Worm (Caenorhabditis elegans) whole organism, early embryonic: ENCODE data around the gene T24C4.10.

Experiments
- B0310.2 ChIP-seq: sonication (generic microtip); optimal IDR thresholded peaks from 2 replicates; lab custom pipeline; 2016; ENCODE audit warnings: mild to moderate bottlenecking, missing genetic modification characterization, missing compliant biosample characterization
- F13C5.2 ChIP-seq: sonication (generic microtip); optimal IDR thresholded peaks from 2 replicates; lab custom pipeline; 2017; ENCODE audit warnings: mild to moderate bottlenecking, missing genetic modification characterization, inconsistent platforms, missing compliant biosample characterization
- aly-1 ChIP-seq: sonication (generic microtip); optimal IDR thresholded peaks from 2 replicates; lab custom pipeline; 2016; ENCODE audit warnings: missing genetic modification characterization, missing compliant biosample characterization
- ama-1 ChIP-seq: fragments of 150-350 bp; optimal IDR thresholded peaks from 2 replicates; lab custom pipeline; 2014
- ceh-13 ChIP-seq: fragments of 200-800 bp; sonication (Bioruptor generic); optimal IDR thresholded peaks from 2 replicates; lab custom pipeline; 2018; ENCODE audit warnings: mild to moderate bottlenecking, missing genetic modification characterization, missing compliant biosample characterization
- ceh-36 ChIP-seq: sonication (generic microtip); optimal IDR thresholded peaks from 2 replicates; lab custom pipeline; 2016; ENCODE audit warnings: missing genetic modification characterization, inconsistent platforms, missing compliant biosample characterization
- ets-7 ChIP-seq: sonication (generic microtip); optimal IDR thresholded peaks from 2 replicates; lab custom pipeline; 2016; ENCODE audit warnings: missing genotype, missing genetic modification characterization, missing compliant biosample characterization
- flt-1 ChIP-seq: fragments of 200-800 bp; sonication (Bioruptor generic); IDR thresholded peaks from 2 replicates; pipeline ENCODE4 v1.3.6; 2022; ENCODE audit warnings: missing genetic modification characterization, missing compliant biosample characterization
- hmbx-1 ChIP-seq: sonication (generic microtip); optimal IDR thresholded peaks from 2 replicates; lab custom pipeline; 2016; ENCODE audit warnings: mild to moderate bottlenecking, missing genetic modification characterization, missing compliant biosample characterization
- hmg-4 ChIP-seq: fragments of 200-800 bp; sonication (Bioruptor generic); optimal IDR thresholded peaks from 2 replicates; lab custom pipeline; 2018; ENCODE audit warnings: mild to moderate bottlenecking, missing genetic modification characterization, missing compliant biosample characterization
- hnd-1 ChIP-seq: sonication (generic microtip); optimal IDR thresholded peaks from 2 replicates; lab custom pipeline; 2016; ENCODE audit warnings: missing genetic modification characterization, missing compliant biosample characterization
- pes-1 ChIP-seq: fragments of 200-800 bp; sonication (Bioruptor generic); IDR thresholded peaks from 2 replicates; pipeline ENCODE4 v1.3.6; 2022; ENCODE audit warnings: missing genetic modification reagents, missing genetic modification characterization, missing compliant biosample characterization
- scrt-1 ChIP-seq: fragments of 200-800 bp; sonication (Bioruptor generic); IDR thresholded peaks from 2 replicates; pipeline ENCODE4 v1.3.6; 2022; ENCODE audit warnings: missing genetic modification characterization, missing compliant biosample characterization
- sea-1 ChIP-seq: fragments of 200-800 bp; sonication (Bioruptor generic); conservative IDR thresholded peaks from 2 replicates; pipeline ENCODE4 v1.3.6; 2022; ENCODE audit warnings: missing genetic modification characterization, missing compliant biosample characterization
- tbx-11 ChIP-seq: fragments of 200-800 bp; sonication (Bioruptor generic); IDR thresholded peaks from 2 replicates; pipeline ENCODE4 v1.3.6; 2022; ENCODE audit warnings: missing genetic modification characterization, missing compliant biosample characterization
- tbx-37 ChIP-seq: fragments of 200-800 bp; sonication (Bioruptor generic); conservative IDR thresholded peaks from 2 replicates; pipeline ENCODE4 v1.3.6; 2022; ENCODE audit warnings: missing genetic modification reagents, missing genetic modification characterization, missing compliant biosample characterization
- tra-4 ChIP-seq: sonication (generic microtip); optimal IDR thresholded peaks from 2 replicates; lab custom pipeline; 2017; ENCODE audit warnings: missing genetic modification characterization, missing compliant biosample characterization

Gene T24C4.10

DNA sequence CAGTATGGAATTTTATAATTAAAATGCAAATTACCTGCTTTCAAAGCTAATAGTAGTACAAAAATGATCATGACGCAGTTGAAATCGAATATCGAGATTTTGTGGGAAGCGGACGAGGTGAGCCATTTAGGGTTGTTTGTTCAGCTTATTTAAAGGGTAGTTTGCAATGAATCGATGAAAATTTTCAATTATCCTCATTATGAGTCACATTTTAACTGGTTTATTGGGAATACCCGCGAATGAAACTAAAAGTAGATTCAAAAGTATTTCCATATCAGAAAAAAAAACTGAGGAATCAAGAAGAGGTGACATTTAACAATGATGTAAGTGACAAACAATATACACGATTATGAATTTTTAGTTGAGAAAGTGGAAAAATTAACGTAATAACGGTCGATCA lies 28.3 kb upstream of the T24C4.10 start, which contains the start of gene F23H11.7:
TSS of gene F23H11.7 (minus strand) at position 101 of the 400 bp plus-strand sequence.
- no peak for TF ChIP-seq F13C5.2 (tag; lab: Kevin White, UChicago)
- TF ChIP-seq tbx-37 (GFP tag; lab: Robert Waterston, UW) = no peak
- TF ChIP-seq tbx-11 (GFP tag; lab: Robert Waterston, UW) = no peak
- TF ChIP-seq tra-4 (tag; lab: Kevin White, UChicago) = no peak
- no peak for TF ChIP-seq B0310.2
- no peak for TF ChIP-seq hmbx-1 (tag; lab: Kevin White, UChicago)
- TF ChIP-seq ceh-13 = no peak
- TF ChIP-seq ceh-36 (tag; lab: Kevin White, UChicago) = no peak

- no peak for TF ChIP-seq hmg-4
- no peak for TF ChIP-seq flt-1 (GFP tag; lab: Robert Waterston, UW)
- TF ChIP-seq hmbx-1 (tag; lab: Kevin White, UChicago) = no peak
- no peak for TF ChIP-seq ceh-36 (tag; lab: Kevin White, UChicago)
- no peak for TF ChIP-seq hnd-1 (tag; lab: Kevin White, UChicago)
- TF ChIP-seq sea-1 = no peak
- no peak for TF ChIP-seq tbx-11 (GFP tag; lab: Robert Waterston, UW)
- TF ChIP-seq F13C5.2 (tag; lab: Kevin White, UChicago) = no peak
- TF ChIP-seq aly-1 (tag; lab: Kevin White, UChicago) = no peak
- TF ChIP-seq ceh-13 = no peak
- TF ChIP-seq tra-4 (tag; lab: Kevin White, UChicago) = no peak
- TF ChIP-seq tbx-37 (GFP tag; lab: Robert Waterston, UW) = no peak
- TF ChIP-seq pes-1 = no peak
- no peak for TF ChIP-seq B0310.2
- TF ChIP-seq ama-1 = no peak
- no peak for TF ChIP-seq scrt-1
Observed at ce11 chrIII:916897-917296, 25.9 kb upstream of the T24C4.10 start, which contains the start of gene idpp-13. idpp-13 (minus strand) TSS chrIII:916997.

DNA sequence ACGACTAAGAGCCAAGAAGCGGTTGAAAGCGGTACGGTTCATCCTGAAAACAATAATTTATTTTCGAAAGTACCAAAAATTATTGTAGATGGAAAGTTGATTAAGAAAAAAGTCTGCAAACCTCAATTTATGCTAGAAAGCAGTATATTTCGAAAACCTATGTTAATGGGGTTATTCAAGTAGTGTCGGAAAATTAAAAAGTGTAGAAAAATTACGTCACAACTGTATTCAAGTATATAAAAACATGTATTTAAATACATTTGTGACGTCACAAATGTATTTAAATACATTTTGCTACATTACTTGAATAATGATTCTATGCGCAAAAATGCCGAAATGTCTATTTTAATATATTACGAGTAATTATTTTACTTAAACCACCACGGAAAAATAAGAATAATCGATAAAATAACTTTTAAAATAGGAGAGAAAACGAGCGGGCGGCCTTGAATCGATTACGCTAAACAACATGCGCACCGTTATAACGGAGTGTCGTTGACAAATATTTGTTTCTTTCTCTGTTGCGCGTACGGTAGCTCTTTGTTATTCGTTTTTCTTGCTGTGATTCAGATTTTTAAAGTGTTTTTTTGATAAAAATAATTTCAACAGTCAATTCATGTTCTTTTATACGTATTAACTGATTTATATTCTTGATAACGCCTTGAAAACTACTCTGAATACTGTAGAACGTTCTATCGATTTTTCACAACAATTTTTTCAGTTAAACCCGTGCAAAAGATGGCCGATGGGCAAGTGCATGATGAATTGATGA lies 19.7 kb upstream of the T24C4.10 start, which contains the start of the genes F23H11.5 and bra-2:
TSS of gene F23H11.5 (minus strand) at position 51 of the 772 bp plus-strand sequence.
TSS of gene bra-2 (plus strand) at position 722 of the 772 bp plus-strand sequence.
- no peak for TF ChIP-seq ets-7
- no peak for TF ChIP-seq tbx-11 (GFP tag; lab: Robert Waterston, UW)
- TF ChIP-seq hnd-1 (tag; lab: Kevin White, UChicago) = no peak
- no peak for TF ChIP-seq pes-1
- TF ChIP-seq B0310.2 = no peak
- no peak for TF ChIP-seq ama-1

- TF ChIP-seq pes-1 (no peak), ceh-13 (no peak), hnd-1 (tag; lab: Kevin White, UChicago) (no peak), hmbx-1 (tag; lab: Kevin White, UChicago) (no peak), hmg-4 (no peak), aly-1 (tag; lab: Kevin White, UChicago) (no peak), F13C5.2 (tag; lab: Kevin White, UChicago) (no peak), sea-1 (no peak), tra-4 (tag; lab: Kevin White, UChicago) (no peak), ets-7 (no peak), tbx-11 (GFP tag; lab: Robert Waterston, UW) (no peak), flt-1 (GFP tag; lab: Robert Waterston, UW) (no peak), B0310.2 (no peak), tbx-37 (GFP tag; lab: Robert Waterston, UW) (no peak)
Observed at ce11 chrIII:909540-909939, 18.5 kb upstream of the T24C4.10 start, which contains the start of gene crls-1. crls-1 (minus strand) TSS chrIII:909902.

ce11 chrIII:907990-908389 lies 16.9 kb upstream of the T24C4.10 start:
- no peak for TF ChIP-seq tbx-11 (GFP tag; lab: Robert Waterston, UW)

DNA sequence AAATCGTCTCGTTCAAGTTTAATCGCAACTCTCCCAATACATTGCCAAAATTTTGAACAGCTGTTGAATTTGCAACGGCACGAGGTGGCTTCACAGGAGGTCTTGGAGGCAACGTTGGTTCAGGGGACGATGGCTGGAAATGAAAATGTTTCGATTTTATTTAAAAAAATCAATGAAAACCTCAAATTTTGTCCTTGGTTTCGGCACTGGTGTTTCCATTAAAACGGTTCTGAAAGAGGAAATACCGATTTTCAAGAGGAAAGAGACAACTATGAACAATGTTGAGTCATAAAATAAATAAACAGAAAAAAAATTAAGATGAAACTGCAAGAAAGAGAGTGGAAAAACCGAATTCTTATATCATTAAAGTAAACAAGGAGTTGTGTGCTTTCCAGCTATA lies 16.3 kb upstream of the T24C4.10 start, which contains the start of gene F23H11.4:
TSS of gene F23H11.4 (minus strand) at position 229 of the 400 bp plus-strand sequence.
- TF ChIP-seq ama-1 (no peak), tbx-11 (GFP tag; lab: Robert Waterston, UW) (no peak), hmg-4 (no peak), sea-1 (no peak), tra-4 (tag; lab: Kevin White, UChicago) (no peak), aly-1 (tag; lab: Kevin White, UChicago) (no peak)

ce11 chrIII:901600-902250 lies 10.7 kb upstream of the T24C4.10 start:
- no peak for TF ChIP-seq hnd-1 (tag; lab: Kevin White, UChicago)
- TF ChIP-seq tbx-11 (GFP tag; lab: Robert Waterston, UW) = no peak
- TF ChIP-seq sea-1 = no peak
- TF ChIP-seq ceh-36 (tag; lab: Kevin White, UChicago) = no peak
- TF ChIP-seq F13C5.2 (tag; lab: Kevin White, UChicago) = no peak
- no peak for TF ChIP-seq ceh-13

DNA sequence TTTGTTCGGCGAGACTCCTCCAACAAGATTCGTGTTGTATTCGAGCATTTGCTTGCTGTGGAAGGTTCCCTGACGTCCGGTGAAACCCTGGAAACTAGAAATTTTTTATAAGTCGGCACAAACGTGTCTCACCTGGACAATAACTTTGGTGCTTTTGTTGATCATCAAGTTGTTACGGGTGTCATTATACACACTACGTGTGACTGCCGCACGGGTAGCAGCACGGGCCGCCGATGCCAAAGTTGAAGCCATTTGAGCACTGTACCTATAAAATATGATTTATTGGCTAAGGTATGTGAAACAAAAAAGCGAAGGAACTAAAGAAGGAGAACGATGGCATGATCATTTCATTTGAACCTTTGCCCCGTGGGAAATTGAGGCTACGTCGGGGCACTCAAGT lies 10.1 kb upstream of the T24C4.10 start, which contains the start of gene sucl-2:
TSS of gene sucl-2 (minus strand) at position 265 of the 400 bp plus-strand sequence.
- TF ChIP-seq scrt-1 (no peak), tbx-11 (GFP tag; lab: Robert Waterston, UW) (no peak), pes-1 (no peak), tra-4 (tag; lab: Kevin White, UChicago) (no peak), sea-1 (no peak), ama-1 (no peak), B0310.2 (no peak), tbx-37 (GFP tag; lab: Robert Waterston, UW) (no peak), hmbx-1 (tag; lab: Kevin White, UChicago) (no peak), ceh-13 (no peak), flt-1 (GFP tag; lab: Robert Waterston, UW) (no peak), hmg-4 (no peak), aly-1 (tag; lab: Kevin White, UChicago) (no peak), ets-7 (no peak), F13C5.2 (tag; lab: Kevin White, UChicago) (no peak), hnd-1 (tag; lab: Kevin White, UChicago) (no peak), ceh-36 (tag; lab: Kevin White, UChicago) (no peak)
